Fruit fly (Drosophila melanogaster): Measurements from ENCODE around the gene DEF8.

DEF8 gene

dm6 chr3L:12131918-12132317 lies at the start of gene DEF8:
TSS of gene DEF8 (plus strand) at chr3L:12132146.
- TF ChIP-seq Eip78C (GFP tag) = peak; percentile 67
- peak; percentile 9 for TF ChIP-seq Sox15 (GFP tag; optimal IDR thresholded peaks at IDR 0.05)
- TF ChIP-seq CG15336 (GFP tag; IDR thresholded peaks at IDR 0.05) = peak; percentile 92
- TF ChIP-seq CG11294 (GFP tag; IDR thresholded peaks at IDR 0.05) = peak; percentile 51
- peak; percentile 46 for TF ChIP-seq CG6854 (GFP tag; optimal IDR thresholded peaks at IDR 0.05)
- peak; percentile 62 for TF ChIP-seq Hr39 (GFP tag; optimal IDR thresholded peaks at IDR 0.05)
- peak; percentile 84 for TF ChIP-seq Ets96B (tag; optimal IDR thresholded peaks at IDR 0.05)
- no peak for TF ChIP-seq Hr38 (GFP tag; optimal IDR thresholded peaks at IDR 0.05)
- peak; percentile 63 for TF ChIP-seq spab (GFP tag; optimal IDR thresholded peaks at IDR 0.05)
- peak; percentile 55 for TF ChIP-seq CG31627 (GFP tag; optimal IDR thresholded peaks at IDR 0.05)
- TF ChIP-seq CG9139 (GFP tag; optimal IDR thresholded peaks at IDR 0.05) = peak; percentile 35
- TF ChIP-seq Gug (GFP tag; IDR thresholded peaks at IDR 0.05) = peak; percentile 82
- peak; percentile 68 for TF ChIP-seq Lpt (GFP tag; optimal IDR thresholded peaks at IDR 0.05)
- peak; percentile 18 for TF ChIP-seq Blimp-1 (GFP tag; optimal IDR thresholded peaks at IDR 0.05)
- TF ChIP-seq fd59A (GFP tag; optimal IDR thresholded peaks at IDR 0.05) = peak; percentile 53
- TF ChIP-seq salr (GFP tag; optimal IDR thresholded peaks at IDR 0.05) = peak in 1 of 2 experiments; percentile 31
- TF ChIP-seq CG3919 (GFP tag; optimal IDR thresholded peaks at IDR 0.05) = peak; percentile 82
- no peak for TF ChIP-seq Eip93F (GFP tag; optimal IDR thresholded peaks at IDR 0.05)
- peak; percentile 49 for TF ChIP-seq CG11902 (GFP tag; optimal IDR thresholded peaks at IDR 0.05)
- peak; percentile 65 for TF ChIP-seq CG10631 (GFP tag; optimal IDR thresholded peaks at IDR 0.05)
- TF ChIP-seq lz (GFP tag; optimal IDR thresholded peaks at IDR 0.05) = peak; percentile 65
- peak; percentile 33 for TF ChIP-seq Ets21C (GFP tag; optimal IDR thresholded peaks at IDR 0.05)
- peak; percentile 87 for TF ChIP-seq CG34406 (GFP tag; optimal IDR thresholded peaks at IDR 0.05)
- peak; percentile 69 for TF ChIP-seq CG6276 (GFP tag; optimal IDR thresholded peaks at IDR 0.05)
- no peak for TF ChIP-seq pdm3 (GFP tag; optimal IDR thresholded peaks at IDR 0.05)
- peak; percentile 69 for TF ChIP-seq CG10669 (GFP tag; optimal IDR thresholded peaks at IDR 0.05)
- TF ChIP-seq CG11762 (GFP tag; optimal IDR thresholded peaks at IDR 0.05; ENCODE audit: insufficient read depth) = peak; percentile 66
- TF ChIP-seq acj6 (GFP tag; optimal IDR thresholded peaks at IDR 0.05) = peak; percentile 74
- peak; percentile 64 for TF ChIP-seq CG7368 (GFP tag; optimal IDR thresholded peaks at IDR 0.05)
- TF ChIP-seq net (GFP tag; optimal IDR thresholded peaks at IDR 0.05) = peak; percentile 73
- no peak for TF ChIP-seq Eip75B (GFP tag; optimal IDR thresholded peaks at IDR 0.05)
- TF ChIP-seq CG6808 (GFP tag; optimal IDR thresholded peaks at IDR 0.05) = peak; percentile 62
- TF ChIP-seq Smox (GFP tag; optimal IDR thresholded peaks at IDR 0.05) = no peak
- peak; percentile 56 for TF ChIP-seq topi (GFP tag; optimal IDR thresholded peaks at IDR 0.05)
- peak; percentile 55 for TF ChIP-seq CG1621 (tag; optimal IDR thresholded peaks at IDR 0.05)
- peak; percentile 79 for TF ChIP-seq CG32006 (GFP tag; optimal IDR thresholded peaks at IDR 0.05)
- TF ChIP-seq CG8319 (GFP tag; optimal IDR thresholded peaks at IDR 0.05) = peak; percentile 55
- TF ChIP-seq ss (GFP tag; optimal IDR thresholded peaks at IDR 0.05) = peak in 1 of 2 experiments; percentile 51
- TF ChIP-seq svp (GFP tag) = peak; percentile 84
- TF ChIP-seq fkh (GFP tag; optimal IDR thresholded peaks at IDR 0.05) = no peak
- TF ChIP-seq achi (GFP tag; optimal IDR thresholded peaks at IDR 0.05) = peak; percentile 77
- TF ChIP-seq CG8119 (GFP tag; IDR thresholded peaks at IDR 0.05) = peak; percentile 86
- TF ChIP-seq CG8632 (GFP tag; optimal IDR thresholded peaks at IDR 0.05) = peak; percentile 77
- TF ChIP-seq cyc (GFP tag; optimal IDR thresholded peaks at IDR 0.05) = peak; percentile 67
- TF ChIP-seq CG6163 (GFP tag; IDR thresholded peaks at IDR 0.05) = peak; percentile 90
- peak; percentile 93 for TF ChIP-seq eg (GFP tag; IDR thresholded peaks at IDR 0.05)
- TF ChIP-seq dsx (GFP tag; optimal IDR thresholded peaks at IDR 0.05; ENCODE audit: poor library complexity, severe bottlenecking) = peak; percentile 48
- no peak for TF ChIP-seq Hr4 (GFP tag; optimal IDR thresholded peaks at IDR 0.05)
- no peak for TF ChIP-seq Sox102F (GFP tag; optimal IDR thresholded peaks at IDR 0.05)
- TF ChIP-seq CG16779 (tag; optimal IDR thresholded peaks at IDR 0.05) = peak; percentile 29
- TF ChIP-seq fd85E (GFP tag; optimal IDR thresholded peaks at IDR 0.05) = no peak
- peak; percentile 74 for TF ChIP-seq OdsH (GFP tag; optimal IDR thresholded peaks at IDR 0.05)

Data from whole organism, prepupa.